Worm (Caenorhabditis elegans) whole organism, early embryonic: ENCODE measurements around the gene eat-17.

Experiments used
- B0310.2 ChIP-seq: sonication (generic microtip); optimal IDR thresholded peaks from 2 replicates; lab custom pipeline; 2016; ENCODE audit warnings: mild to moderate bottlenecking, missing genetic modification characterization, missing compliant biosample characterization
- F13C5.2 ChIP-seq: sonication (generic microtip); optimal IDR thresholded peaks from 2 replicates; lab custom pipeline; 2017; ENCODE audit warnings: mild to moderate bottlenecking, missing genetic modification characterization, inconsistent platforms, missing compliant biosample characterization
- aly-1 ChIP-seq: sonication (generic microtip); optimal IDR thresholded peaks from 2 replicates; lab custom pipeline; 2016; ENCODE audit warnings: missing genetic modification characterization, missing compliant biosample characterization
- ama-1 ChIP-seq: fragments of 150-350 bp; optimal IDR thresholded peaks from 2 replicates; lab custom pipeline; 2014
- ceh-13 ChIP-seq: fragments of 200-800 bp; sonication (Bioruptor generic); optimal IDR thresholded peaks from 2 replicates; lab custom pipeline; 2018; ENCODE audit warnings: mild to moderate bottlenecking, missing genetic modification characterization, missing compliant biosample characterization
- ceh-36 ChIP-seq: sonication (generic microtip); optimal IDR thresholded peaks from 2 replicates; lab custom pipeline; 2016; ENCODE audit warnings: missing genetic modification characterization, inconsistent platforms, missing compliant biosample characterization
- ets-7 ChIP-seq: sonication (generic microtip); optimal IDR thresholded peaks from 2 replicates; lab custom pipeline; 2016; ENCODE audit warnings: missing genotype, missing genetic modification characterization, missing compliant biosample characterization
- flt-1 ChIP-seq: fragments of 200-800 bp; sonication (Bioruptor generic); IDR thresholded peaks from 2 replicates; pipeline ENCODE4 v1.3.6; 2022; ENCODE audit warnings: missing genetic modification characterization, missing compliant biosample characterization
- hmbx-1 ChIP-seq: sonication (generic microtip); optimal IDR thresholded peaks from 2 replicates; lab custom pipeline; 2016; ENCODE audit warnings: mild to moderate bottlenecking, missing genetic modification characterization, missing compliant biosample characterization
- hmg-4 ChIP-seq: fragments of 200-800 bp; sonication (Bioruptor generic); optimal IDR thresholded peaks from 2 replicates; lab custom pipeline; 2018; ENCODE audit warnings: mild to moderate bottlenecking, missing genetic modification characterization, missing compliant biosample characterization
- hnd-1 ChIP-seq: sonication (generic microtip); optimal IDR thresholded peaks from 2 replicates; lab custom pipeline; 2016; ENCODE audit warnings: missing genetic modification characterization, missing compliant biosample characterization
- pes-1 ChIP-seq: fragments of 200-800 bp; sonication (Bioruptor generic); IDR thresholded peaks from 2 replicates; pipeline ENCODE4 v1.3.6; 2022; ENCODE audit warnings: missing genetic modification reagents, missing genetic modification characterization, missing compliant biosample characterization
- scrt-1 ChIP-seq: fragments of 200-800 bp; sonication (Bioruptor generic); IDR thresholded peaks from 2 replicates; pipeline ENCODE4 v1.3.6; 2022; ENCODE audit warnings: missing genetic modification characterization, missing compliant biosample characterization
- sea-1 ChIP-seq: fragments of 200-800 bp; sonication (Bioruptor generic); conservative IDR thresholded peaks from 2 replicates; pipeline ENCODE4 v1.3.6; 2022; ENCODE audit warnings: missing genetic modification characterization, missing compliant biosample characterization
- tbx-11 ChIP-seq: fragments of 200-800 bp; sonication (Bioruptor generic); IDR thresholded peaks from 2 replicates; pipeline ENCODE4 v1.3.6; 2022; ENCODE audit warnings: missing genetic modification characterization, missing compliant biosample characterization
- tbx-37 ChIP-seq: fragments of 200-800 bp; sonication (Bioruptor generic); conservative IDR thresholded peaks from 2 replicates; pipeline ENCODE4 v1.3.6; 2022; ENCODE audit warnings: missing genetic modification reagents, missing genetic modification characterization, missing compliant biosample characterization
- tra-4 ChIP-seq: sonication (generic microtip); optimal IDR thresholded peaks from 2 replicates; lab custom pipeline; 2017; ENCODE audit warnings: missing genetic modification characterization, missing compliant biosample characterization

eat-17 gene

ce11 chrX:16387690-16388361 lies 28.8 kb downstream of the eat-17 start:
- TF ChIP-seq tbx-11 (GFP tag; lab: Robert Waterston, UW): no peak
- TF ChIP-seq B0310.2 (tag; lab: Kevin White, UChicago): no peak
- TF ChIP-seq ceh-36: no peak
- TF ChIP-seq pes-1 (GFP tag; lab: Robert Waterston, UW): no peak
- no peak for TF ChIP-seq ceh-13
- no peak for TF ChIP-seq tbx-37 (GFP tag; lab: Robert Waterston, UW)
- TF ChIP-seq F13C5.2 (tag; lab: Kevin White, UChicago): no peak
- no peak for TF ChIP-seq scrt-1 (GFP tag; lab: Robert Waterston, UW)
- no peak for TF ChIP-seq sea-1 (GFP tag; lab: Robert Waterston, UW)
- TF ChIP-seq flt-1 (GFP tag; lab: Robert Waterston, UW): no peak

DNA sequence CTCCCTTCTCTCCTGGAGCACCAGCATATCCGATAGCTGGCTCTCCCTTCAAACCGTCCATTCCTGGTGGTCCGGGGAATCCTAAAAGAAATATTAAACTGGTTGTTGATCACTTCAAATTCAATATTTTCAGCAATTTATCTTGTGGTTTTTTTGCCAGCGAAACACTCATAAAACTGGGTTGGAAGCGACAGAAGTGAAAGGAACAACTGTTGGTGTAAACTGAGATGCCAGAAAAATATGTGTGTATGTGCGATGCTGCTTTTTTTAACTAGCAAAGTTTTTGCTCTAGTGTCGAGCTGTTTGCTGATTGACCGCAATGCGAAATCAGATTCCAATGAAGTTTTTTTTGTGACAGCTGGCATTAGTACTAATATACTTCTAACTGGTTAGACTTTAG lies 29.4 kb downstream of the eat-17 start:
- no peak for TF ChIP-seq ceh-13
- no peak for TF ChIP-seq ama-1 (lab: Kevin White, UChicago)
- TF ChIP-seq pes-1 (GFP tag; lab: Robert Waterston, UW): no peak

ce11 chrX:16384010-16384409 lies 32.6 kb downstream of the eat-17 start:
- TF ChIP-seq tra-4: no peak
- TF ChIP-seq sea-1 (GFP tag; lab: Robert Waterston, UW): peak; percentile 63

DNA sequence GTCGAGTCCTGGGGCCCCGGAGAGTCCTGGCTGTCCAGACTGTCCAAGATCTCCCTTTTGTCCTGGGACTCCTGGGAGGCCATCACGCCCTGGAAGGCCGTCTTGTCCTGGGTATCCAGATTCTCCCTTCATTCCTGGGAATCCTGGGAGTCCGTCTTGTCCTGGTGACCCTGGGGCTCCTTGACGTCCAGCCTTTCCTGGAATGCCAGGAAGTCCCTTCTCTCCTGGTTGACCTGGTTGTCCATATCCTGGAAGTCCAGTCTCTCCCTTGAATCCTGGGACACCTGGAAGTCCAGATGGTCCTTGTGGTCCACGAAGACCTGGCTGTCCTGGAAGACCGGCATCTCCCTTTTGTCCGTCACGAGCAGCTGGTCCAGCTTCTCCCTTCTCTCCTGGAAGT lies 33.6 kb downstream of the eat-17 start:
- no peak for TF ChIP-seq sea-1 (GFP tag; lab: Robert Waterston, UW)
- TF ChIP-seq ets-7 (tag; lab: Kevin White, UChicago): no peak
- TF ChIP-seq flt-1 (GFP tag; lab: Robert Waterston, UW): no peak
- no peak for TF ChIP-seq ama-1 (lab: Kevin White, UChicago)
- no peak for TF ChIP-seq ceh-36
- TF ChIP-seq pes-1 (GFP tag; lab: Robert Waterston, UW): no peak
- no peak for TF ChIP-seq hmbx-1 (tag; lab: Kevin White, UChicago)
- TF ChIP-seq tbx-37 (GFP tag; lab: Robert Waterston, UW): no peak

- no peak for TF ChIP-seq ama-1 (lab: Kevin White, UChicago)
- no peak for TF ChIP-seq aly-1 (tag; lab: Kevin White, UChicago)
- TF ChIP-seq hmbx-1 (tag; lab: Kevin White, UChicago): no peak
- no peak for TF ChIP-seq pes-1 (GFP tag; lab: Robert Waterston, UW)
- TF ChIP-seq scrt-1 (GFP tag; lab: Robert Waterston, UW): no peak
- no peak for TF ChIP-seq tbx-37 (GFP tag; lab: Robert Waterston, UW)
Measured at ce11 chrX:16381908-16382307, 34.7 kb downstream of the eat-17 start.

- no peak for TF ChIP-seq tra-4
- TF ChIP-seq tbx-37 (GFP tag; lab: Robert Waterston, UW): no peak
- no peak for TF ChIP-seq scrt-1 (GFP tag; lab: Robert Waterston, UW)
- no peak for TF ChIP-seq B0310.2 (tag; lab: Kevin White, UChicago)
- TF ChIP-seq ceh-36: no peak
- TF ChIP-seq pes-1 (GFP tag; lab: Robert Waterston, UW): no peak
Measured at ce11 chrX:16381115-16381514, 35.5 kb downstream of the eat-17 start.

ce11 chrX:16377903-16378302 lies 38.7 kb downstream of the eat-17 start:
- TF ChIP-seq B0310.2 (tag; lab: Kevin White, UChicago) (no peak), tbx-11 (GFP tag; lab: Robert Waterston, UW) (peak; percentile 47; the same call in 1 of the 2 replicates), ceh-13 (no peak), flt-1 (GFP tag; lab: Robert Waterston, UW) (peak; percentile 34; the same call in 1 of the 2 replicates), scrt-1 (GFP tag; lab: Robert Waterston, UW) (0 out of 2 replicates have a peak, but pooled peaks have one; percentile 23), ceh-36 (no peak), F13C5.2 (tag; lab: Kevin White, UChicago) (no peak), aly-1 (tag; lab: Kevin White, UChicago) (peak; percentile 17), tra-4 (no peak), sea-1 (GFP tag; lab: Robert Waterston, UW) (peak; percentile 41; the same call in 1 of the 2 replicates), hmg-4 (GFP tag; lab: Kevin White, UChicago) (no peak), hnd-1 (peak; percentile 20), pes-1 (GFP tag; lab: Robert Waterston, UW) (peak; percentile 52), ets-7 (tag; lab: Kevin White, UChicago) (no peak)

- peak; percentile 46; the same call in 1 of the 2 replicates for TF ChIP-seq tbx-37 (GFP tag; lab: Robert Waterston, UW)
- TF ChIP-seq F13C5.2 (tag; lab: Kevin White, UChicago): no peak
Measured at ce11 chrX:16375807-16376638, 40.6 kb downstream of the eat-17 start, which contains the start of gene sur-7. TSS of gene sur-7 (plus strand) at chrX:16376588.
